Fruit fly (Drosophila melanogaster) whole organism, pupa: ENCODE measurements around the gene CG13924.

Source experiments
- CG10348 ChIP-seq: fragments of 200-800 bp; sonication (Bioruptor generic); IDR thresholded peaks from 2 replicates; pipeline ENCODE4 v1.3.6; 2022; ENCODE audit warnings: missing biosample characterization, missing genetic modification characterization
- CG12605 ChIP-seq: fragments of 200-800 bp; sonication (Bioruptor generic); IDR thresholded peaks from 2 replicates; pipeline ENCODE4 v1.3.6; 2022; ENCODE audit warnings: missing biosample characterization, missing genetic modification characterization
- CG13204 ChIP-seq: fragments of 200-800 bp; sonication (Bioruptor generic); optimal IDR thresholded peaks from 2 replicates; lab custom pipeline; 2018; ENCODE audit warnings: missing biosample characterization, mild to moderate bottlenecking, missing genetic modification characterization, moderate library complexity
- CG14655 ChIP-seq: fragments of 200-800 bp; sonication (Bioruptor generic); optimal IDR thresholded peaks from 3 replicates; lab custom pipeline; 2017; ENCODE audit warnings: mild to moderate bottlenecking, missing biosample characterization, missing genetic modification reagents, missing genetic modification characterization
- CG15710 ChIP-seq: fragments of 200-800 bp; sonication (Bioruptor generic); optimal IDR thresholded peaks from 2 replicates; lab custom pipeline; 2018; ENCODE audit warnings: missing biosample characterization, mild to moderate bottlenecking, missing genetic modification characterization, moderate library complexity
- CG17806 ChIP-seq: fragments of 200-800 bp; sonication (Bioruptor generic); optimal IDR thresholded peaks from 2 replicates; lab custom pipeline; 2018; ENCODE audit warnings: missing biosample characterization, mild to moderate bottlenecking, missing genetic modification characterization, moderate library complexity
- CG32121 ChIP-seq: fragments of 200-800 bp; sonication (Bioruptor generic); IDR thresholded peaks from 2 replicates; pipeline ENCODE4 v1.3.6; 2022; ENCODE audit warnings: missing biosample characterization, missing genetic modification characterization
- CG34367 ChIP-seq: fragments of 200-800 bp; sonication (Bioruptor generic); optimal IDR thresholded peaks from 2 replicates; lab custom pipeline; 2018; ENCODE audit warnings: missing biosample characterization, mild to moderate bottlenecking, missing genetic modification characterization
- CG4496 ChIP-seq: fragments of 200-800 bp; sonication (Bioruptor generic); IDR thresholded peaks from 3 replicates; pipeline ENCODE4 v1.3.6; 2022; ENCODE audit warnings: missing biosample characterization, missing genetic modification characterization
- CG8159 ChIP-seq: fragments of 200-800 bp; sonication (Bioruptor generic); optimal IDR thresholded peaks from 3 replicates; lab custom pipeline; 2018; ENCODE audit warnings: missing biosample characterization, mild to moderate bottlenecking, missing genetic modification characterization, moderate library complexity
- CG8301 ChIP-seq: fragments of 200-800 bp; sonication (Bioruptor generic); optimal IDR thresholded peaks from 2 replicates; lab custom pipeline; 2018; ENCODE audit warnings: missing biosample characterization, mild to moderate bottlenecking, missing genetic modification characterization
- CG9948 ChIP-seq: fragments of 200-800 bp; sonication (Bioruptor generic); optimal IDR thresholded peaks from 2 replicates; lab custom pipeline; 2018; ENCODE audit warnings: missing biosample characterization, mild to moderate bottlenecking, missing genetic modification characterization, moderate library complexity
- D1 ChIP-seq: fragments of 200-800 bp; sonication (Bioruptor generic); optimal IDR thresholded peaks from 2 replicates; lab custom pipeline; 2018; ENCODE audit warnings: missing biosample characterization, mild to moderate bottlenecking, missing genetic modification characterization, moderate library complexity
- EcR ChIP-seq: fragments of 200-800 bp; sonication (Bioruptor generic); optimal IDR thresholded peaks from 3 replicates; lab custom pipeline; 2019; ENCODE audit warnings: missing biosample characterization, missing genetic modification characterization, mild to moderate bottlenecking, moderate library complexity, missing genetic modification reagents
- Ets98B ChIP-seq: fragments of 200-800 bp; sonication (Bioruptor generic); IDR thresholded peaks from 2 replicates; pipeline ENCODE4 v1.3.6; 2022; ENCODE audit warnings: missing biosample characterization, missing genetic modification characterization
- Pif1A ChIP-seq: fragments of 200-800 bp; sonication (Bioruptor generic); optimal IDR thresholded peaks from 3 replicates; lab custom pipeline; 2016; ENCODE audit warnings: missing biosample characterization, missing genetic modification characterization
- Pif1B ChIP-seq: fragments of 200-800 bp; sonication (Bioruptor generic); optimal IDR thresholded peaks from 3 replicates; lab custom pipeline; 2016; ENCODE audit warnings: missing biosample characterization, missing genetic modification characterization
- Snoo ChIP-seq: fragments of 200-800 bp; sonication (Bioruptor generic); optimal IDR thresholded peaks from 3 replicates; lab custom pipeline; 2017; ENCODE audit warnings: missing biosample characterization, mild to moderate bottlenecking, missing genetic modification characterization, inconsistent platforms
- fd96Ca ChIP-seq: fragments of 200-800 bp; sonication (Bioruptor generic); IDR thresholded peaks from 3 replicates; pipeline ENCODE4 v1.3.6; 2022; ENCODE audit warnings: missing biosample characterization, missing genetic modification characterization
- gl ChIP-seq: fragments of 200-800 bp; sonication (Bioruptor generic); optimal IDR thresholded peaks from 2 replicates; lab custom pipeline; 2018; ENCODE audit warnings: missing biosample characterization, mild to moderate bottlenecking, missing genetic modification characterization
- rn ChIP-seq: fragments of 200-800 bp; sonication (Bioruptor generic); IDR thresholded peaks from 2 replicates; pipeline ENCODE4 v1.3.6; 2022; ENCODE audit warnings: missing biosample characterization, missing genetic modification characterization

Gene CG13924

DNA sequence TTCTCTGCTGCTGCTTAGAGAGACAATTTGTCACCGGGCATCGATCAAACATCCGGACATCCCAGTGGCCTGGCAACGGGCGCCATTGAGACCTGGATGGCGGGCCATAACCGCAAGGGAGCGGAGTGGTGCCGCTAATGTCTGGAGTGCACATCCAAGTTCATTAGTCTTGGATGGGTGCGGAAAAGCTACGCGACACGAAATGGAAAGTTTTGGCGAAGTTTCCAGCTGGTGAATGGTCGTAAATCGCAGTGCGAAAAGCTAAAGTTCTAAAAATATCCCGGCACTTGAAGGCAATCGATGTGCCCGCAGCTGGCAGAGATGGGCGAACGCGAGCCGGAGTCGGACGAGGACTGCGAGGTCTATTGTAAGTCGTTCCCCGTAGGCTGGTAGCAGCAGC, at the start of gene CG13924:
CG13924 (plus strand) TSS at position 301 of the 400 bp plus-strand sequence.
- TF ChIP-seq CG14655 (GFP tag; lab: Kevin White, UChicago) (no peak), D1 (tag; lab: Kevin White, UChicago) (no peak), CG8301 (no peak), CG17806 (tag; lab: Kevin White, UChicago) (no peak), gl (tag; lab: Kevin White, UChicago) (no peak), rn (GFP tag; lab: Robert Waterston, UW) (no peak), fd96Ca (GFP tag; lab: Robert Waterston, UW) (no peak), Snoo (tag; lab: Kevin White, UChicago) (no peak), CG15710 (tag; lab: Kevin White, UChicago) (no peak), CG8159 (tag; lab: Kevin White, UChicago) (no peak), Pif1A (GFP tag; lab: Kevin White, UChicago) (no peak), CG9948 (tag; lab: Kevin White, UChicago) (no peak), CG12605 (GFP tag; lab: Robert Waterston, UW) (no peak), Pif1B (no peak), CG4496 (GFP tag; lab: Robert Waterston, UW) (no peak), CG32121 (GFP tag; lab: Robert Waterston, UW) (no peak), CG34367 (tag; lab: Kevin White, UChicago) (no peak), Ets98B (GFP tag; lab: Robert Waterston, UW) (no peak), EcR (GFP tag; lab: Kevin White, UChicago) (no peak)
- TF ChIP-seq, all 21 proteins: peak for 0

DNA sequence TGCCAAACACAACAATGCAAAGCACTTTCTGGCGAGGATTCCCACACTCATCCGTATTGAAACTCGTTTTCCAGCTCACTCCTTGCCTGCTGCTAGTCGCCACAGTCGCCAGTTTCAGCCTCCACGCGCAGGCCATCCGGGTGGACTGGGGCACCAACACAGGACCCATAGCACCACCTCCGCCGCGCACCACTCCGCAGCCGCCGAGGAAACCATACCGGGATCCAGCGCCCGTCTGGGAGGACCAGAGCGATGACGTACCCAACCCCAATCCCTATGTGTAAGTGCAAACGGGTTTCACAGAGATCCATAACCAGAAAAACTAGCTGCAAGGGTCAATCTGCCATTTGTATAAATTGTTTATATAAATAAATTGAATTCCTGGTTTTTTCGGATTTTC, 48.7 kb upstream of the CG13924 start:
- TF ChIP-seq EcR (GFP tag; lab: Kevin White, UChicago): peak; percentile 84
- no peak for TF ChIP-seq CG8301
- peak; percentile 36 for TF ChIP-seq CG13204 (GFP tag; lab: Kevin White, UChicago)

DNA sequence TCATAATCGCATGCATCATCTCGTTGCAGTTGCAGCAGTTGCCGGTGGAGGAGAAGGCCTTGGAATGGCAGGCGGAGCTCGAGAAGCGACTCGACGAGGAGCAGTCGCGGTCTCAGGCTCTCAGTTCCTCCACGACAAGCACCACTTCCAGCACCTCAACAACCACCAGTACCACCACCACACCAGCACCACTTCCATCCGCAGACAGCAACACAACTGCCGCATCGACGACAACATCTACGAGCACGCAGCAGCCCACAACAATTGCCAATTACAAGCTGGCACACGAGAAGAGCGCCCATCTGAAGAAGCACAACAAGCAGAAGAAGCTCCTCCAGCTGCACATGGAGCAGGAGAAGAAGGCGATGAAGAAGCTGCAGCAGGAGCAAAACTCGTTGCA, 47.5 kb upstream of the CG13924 start:
- TF ChIP-seq EcR (GFP tag; lab: Kevin White, UChicago) (peak; percentile 22), CG4496 (GFP tag; lab: Robert Waterston, UW) (0 out of 3 replicates have a peak, but pooled peaks have one; percentile 19), gl (tag; lab: Kevin White, UChicago) (no peak), CG13204 (GFP tag; lab: Kevin White, UChicago) (peak; percentile 45), CG8301 (no peak)
- TF ChIP-seq, all 21 proteins: peak for 3

DNA sequence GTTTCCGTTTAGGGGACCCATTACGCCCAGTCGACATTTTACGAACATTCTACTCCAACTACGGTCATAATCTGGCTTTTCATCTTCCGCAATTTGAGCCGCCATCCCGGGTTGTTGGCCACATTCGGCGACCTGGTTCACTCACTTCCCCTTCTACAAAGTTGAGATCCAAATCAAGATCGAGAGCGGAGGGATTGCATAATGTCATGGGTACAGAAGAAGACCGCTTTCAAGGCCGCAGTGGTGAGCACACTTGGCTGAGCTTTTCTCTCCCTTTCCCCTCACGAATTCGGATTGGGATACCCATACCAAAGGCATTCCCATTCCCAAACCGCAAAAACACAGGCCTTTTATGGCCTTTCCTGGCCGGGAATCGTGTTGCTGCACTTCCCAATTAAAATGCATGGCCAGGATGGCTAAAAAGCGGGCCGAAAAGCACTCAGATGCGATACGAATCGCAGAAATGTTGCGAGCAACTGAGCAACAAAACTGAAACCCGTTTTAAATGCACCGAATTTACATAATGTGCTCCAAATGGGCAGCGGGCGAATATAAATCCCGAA, 41.9 kb upstream of the CG13924 start:
- TF ChIP-seq Snoo (tag; lab: Kevin White, UChicago) (peak; percentile 1), EcR (GFP tag; lab: Kevin White, UChicago) (peak; percentile 75), CG32121 (GFP tag; lab: Robert Waterston, UW) (no peak), CG13204 (GFP tag; lab: Kevin White, UChicago) (peak; percentile 38)

DNA sequence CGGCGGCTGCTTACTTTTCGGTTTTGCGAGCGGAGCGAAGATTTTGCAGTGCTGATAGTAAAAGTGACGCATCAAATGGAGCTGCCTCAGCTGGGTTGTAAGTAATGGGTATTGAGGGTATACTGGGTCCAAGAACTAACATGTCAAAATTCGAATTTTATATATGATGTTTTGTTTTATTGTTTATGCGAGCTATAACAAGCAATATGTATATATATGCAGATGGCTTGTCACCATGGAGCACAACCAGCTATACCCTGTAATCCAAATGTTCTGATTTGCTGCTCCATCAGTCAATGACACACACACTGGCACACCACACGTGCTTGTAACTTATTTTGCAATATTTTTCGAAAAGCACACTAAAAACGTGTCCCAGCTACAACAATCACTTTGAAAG, 40.3 kb upstream of the CG13924 start:
- TF ChIP-seq CG12605 (GFP tag; lab: Robert Waterston, UW) (peak; percentile 74), gl (tag; lab: Kevin White, UChicago) (no peak), fd96Ca (GFP tag; lab: Robert Waterston, UW) (peak; percentile 82), rn (GFP tag; lab: Robert Waterston, UW) (no peak), CG4496 (GFP tag; lab: Robert Waterston, UW) (peak; percentile 89), CG17806 (tag; lab: Kevin White, UChicago) (peak; percentile 48), CG32121 (GFP tag; lab: Robert Waterston, UW) (peak; percentile 81), Pif1B (peak; percentile 66), CG8301 (peak; percentile 66), CG10348 (GFP tag; lab: Robert Waterston, UW) (no peak), CG14655 (GFP tag; lab: Kevin White, UChicago) (peak; percentile 77), CG8159 (tag; lab: Kevin White, UChicago) (peak; percentile 17), D1 (tag; lab: Kevin White, UChicago) (no peak), EcR (GFP tag; lab: Kevin White, UChicago) (no peak), Pif1A (GFP tag; lab: Kevin White, UChicago) (peak; percentile 75), CG9948 (tag; lab: Kevin White, UChicago) (peak; percentile 56), Snoo (tag; lab: Kevin White, UChicago) (peak; percentile 56), CG15710 (tag; lab: Kevin White, UChicago) (peak; percentile 40), CG34367 (tag; lab: Kevin White, UChicago) (peak; percentile 60), Ets98B (GFP tag; lab: Robert Waterston, UW) (peak; percentile 78), CG13204 (GFP tag; lab: Kevin White, UChicago) (peak; percentile 16)

DNA sequence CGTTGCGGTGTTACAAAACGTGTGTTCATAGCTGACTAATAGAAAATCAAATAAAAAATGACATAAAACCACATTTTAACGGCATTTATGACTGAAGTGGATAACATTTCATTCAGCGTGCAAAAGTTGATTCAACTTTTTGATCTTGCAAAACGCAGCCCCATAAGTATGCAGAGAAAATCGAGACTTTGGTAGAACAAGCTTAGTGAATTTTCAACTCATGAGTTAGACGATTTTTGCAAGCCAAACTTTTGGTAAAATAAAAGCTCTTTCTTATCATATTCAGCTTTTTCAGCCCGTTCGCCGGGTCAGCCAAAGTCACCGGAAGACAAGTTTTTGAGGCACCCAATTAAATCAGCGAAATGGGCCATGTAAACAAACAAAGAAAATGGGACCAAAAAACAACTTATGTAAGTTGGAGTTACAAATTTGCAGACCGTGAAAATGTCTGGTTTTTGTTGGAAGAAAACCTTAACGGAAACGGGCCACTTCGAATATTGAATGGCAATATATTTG, 38.0 kb upstream of the CG13924 start, which contains the start of gene Cpr62Ba:
Cpr62Ba (minus strand) TSS at position 31 of the 516 bp plus-strand sequence.
- TF ChIP-seq EcR (GFP tag; lab: Kevin White, UChicago): peak; percentile 26
- no peak for TF ChIP-seq CG10348 (GFP tag; lab: Robert Waterston, UW)
- no peak for TF ChIP-seq CG8159 (tag; lab: Kevin White, UChicago)
- TF ChIP-seq fd96Ca (GFP tag; lab: Robert Waterston, UW): no peak
- no peak for TF ChIP-seq D1 (tag; lab: Kevin White, UChicago)
- no peak for TF ChIP-seq CG12605 (GFP tag; lab: Robert Waterston, UW)
